Fruit fly (Drosophila melanogaster) whole organism, prepupa: ENCODE measurements around the gene CG14143.

ENCODE experiments used
- CG34406 ChIP-seq: fragments of 200-800 bp; sonication (Bioruptor generic); optimal IDR thresholded peaks from 3 replicates; lab custom pipeline; 2016; ENCODE audit warnings: missing biosample characterization, missing genetic modification characterization
- CG6854 ChIP-seq: fragments of 200-800 bp; sonication (Bioruptor generic); optimal IDR thresholded peaks from 2 replicates; lab custom pipeline; 2017; ENCODE audit warnings: missing biosample characterization, mild to moderate bottlenecking, missing genetic modification characterization
- Hr38 ChIP-seq: sonication (Bioruptor generic); optimal IDR thresholded peaks from 2 replicates; lab custom pipeline; 2016; ENCODE audit warnings: missing biosample characterization, missing genetic modification characterization
- fkh ChIP-seq: fragments of 200-800 bp; sonication (Bioruptor generic); optimal IDR thresholded peaks from 3 replicates; lab custom pipeline; 2017; ENCODE audit warnings: missing biosample characterization, mild to moderate bottlenecking, missing genetic modification characterization, moderate library complexity

DNA sequence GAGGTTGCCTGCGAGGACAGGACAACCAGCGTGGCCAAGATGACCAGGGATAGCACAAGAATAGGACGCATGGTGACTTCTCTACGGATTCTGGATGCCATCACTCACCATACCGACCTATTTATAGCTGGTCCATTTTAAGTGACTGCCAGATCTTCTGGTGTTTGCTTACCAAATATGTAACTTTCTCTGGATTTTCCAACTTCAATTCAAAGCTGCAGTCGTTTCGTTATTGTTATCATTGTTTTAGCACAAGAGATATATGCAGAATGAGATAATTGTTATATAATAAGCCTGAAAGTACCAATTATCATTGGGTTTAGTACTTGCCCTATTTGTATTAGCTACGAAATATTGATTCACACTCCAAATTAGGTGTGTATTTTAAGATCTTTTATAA lies 31.0 kb upstream of the CG14143 start, which contains the start of gene CG32071:
- no peak for TF ChIP-seq fkh
- TF ChIP-seq CG34406 (GFP tag; lab: Kevin White, UChicago), result no peak
- TF ChIP-seq Hr38 (GFP tag; lab: Kevin White, UChicago), result no peak
- TF ChIP-seq CG6854, result no peak
